Fruit fly (Drosophila melanogaster): ENCODE results near the gene CG11975.
A peak's percentile ranks its signal among the peaks of the same experiment; 100 is the strongest.

Gene CG11975

DNA sequence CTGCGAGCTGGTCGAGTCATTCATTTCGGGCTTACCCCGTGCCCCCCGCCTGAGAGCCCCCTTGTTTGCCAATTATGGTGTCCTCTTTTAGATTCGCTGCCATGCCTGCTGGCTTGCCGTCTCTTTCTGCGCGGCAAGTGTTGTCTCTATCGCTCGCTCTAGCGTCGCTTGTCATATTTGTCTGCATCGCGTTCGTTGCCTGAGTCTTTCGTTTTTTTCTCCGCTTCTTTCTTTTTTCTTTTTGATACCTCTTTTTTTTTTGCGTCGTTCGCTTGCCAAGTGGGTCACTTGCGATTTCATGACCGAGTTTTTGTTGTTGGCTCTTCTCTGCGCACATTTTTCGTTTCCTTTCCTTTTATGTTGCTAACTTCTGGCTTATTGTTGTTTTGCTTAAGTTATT is 21.3 kb upstream of the CG11975 start:
- TF ChIP-seq D1 (tag; optimal IDR thresholded peaks at IDR 0.05) = no peak
- peak; percentile 67 for TF ChIP-seq Ets98B (GFP tag; IDR thresholded peaks at IDR 0.05)
- TF ChIP-seq rn (GFP tag; IDR thresholded peaks at IDR 0.05) = 0 out of 2 replicates have a peak, but pooled peaks have one; percentile 4
- TF ChIP-seq CG15710 (tag; optimal IDR thresholded peaks at IDR 0.05) = peak; percentile 28
- no peak for TF ChIP-seq CG32121 (GFP tag; IDR thresholded peaks at IDR 0.05)
- no peak for TF ChIP-seq CG10348 (GFP tag; IDR thresholded peaks at IDR 0.05)
- TF ChIP-seq Pif1B (GFP tag; optimal IDR thresholded peaks at IDR 0.05) = no peak
- peak; percentile 30 for TF ChIP-seq CG14655 (GFP tag; optimal IDR thresholded peaks at IDR 0.05)
- peak; percentile 22 for TF ChIP-seq CG34367 (tag; optimal IDR thresholded peaks at IDR 0.05)
- peak; percentile 58 for TF ChIP-seq Pif1A (GFP tag; optimal IDR thresholded peaks at IDR 0.05)
- TF ChIP-seq fd96Ca (GFP tag; IDR thresholded peaks at IDR 0.05) = peak; percentile 68; the same call in 2 of the 3 replicates
- peak; percentile 18 for TF ChIP-seq CG8159 (tag; optimal IDR thresholded peaks at IDR 0.05)
- TF ChIP-seq CG8301 (tag; optimal IDR thresholded peaks at IDR 0.05) = peak; percentile 29
- peak; percentile 78 for TF ChIP-seq CG12605 (GFP tag; IDR thresholded peaks at IDR 0.05)
- TF ChIP-seq EcR (GFP tag; optimal IDR thresholded peaks at IDR 0.05) = peak; percentile 11
- TF ChIP-seq CG9948 (tag; optimal IDR thresholded peaks at IDR 0.05) = peak; percentile 26
- TF ChIP-seq CG17806 (tag; optimal IDR thresholded peaks at IDR 0.05) = no peak
- TF ChIP-seq CG13204 (GFP tag; optimal IDR thresholded peaks at IDR 0.05) = peak; percentile 60
- TF ChIP-seq Snoo (tag; optimal IDR thresholded peaks at IDR 0.05) = peak; percentile 29
- TF ChIP-seq CG4496 (GFP tag; IDR thresholded peaks at IDR 0.05) = peak; percentile 66; the same call in 1 of the 3 replicates
- no peak for TF ChIP-seq gl (tag; optimal IDR thresholded peaks at IDR 0.05)

DNA sequence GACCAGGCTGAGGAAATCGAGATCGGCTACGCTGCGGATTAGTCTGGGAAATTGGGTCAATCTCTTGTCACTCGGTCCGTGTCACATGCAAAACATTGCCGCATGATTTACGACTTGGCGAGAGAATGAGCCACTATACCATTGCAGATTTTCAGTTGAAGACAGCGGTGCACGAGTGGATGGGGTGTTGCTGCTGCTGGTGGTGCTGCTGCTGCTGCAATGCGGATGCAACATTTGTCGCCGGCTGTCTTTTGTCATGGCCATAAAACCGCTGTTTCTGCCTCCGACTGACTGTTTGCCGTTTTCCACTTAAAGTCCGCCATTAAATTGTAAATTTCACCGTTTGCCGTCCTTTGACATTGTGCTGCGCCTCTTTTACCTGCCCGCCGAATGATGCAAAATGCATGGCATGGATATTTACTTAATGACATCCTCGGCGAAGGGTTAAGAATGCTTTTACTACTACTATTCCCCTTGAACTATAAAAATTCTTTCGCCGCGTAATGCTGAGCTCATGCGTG is 16.9 kb upstream of the CG11975 start:
- TF ChIP-seq CG9948 (tag; optimal IDR thresholded peaks at IDR 0.05) = no peak
- no peak for TF ChIP-seq Pif1B (GFP tag; optimal IDR thresholded peaks at IDR 0.05)
- TF ChIP-seq rn (GFP tag; IDR thresholded peaks at IDR 0.05) = no peak
- TF ChIP-seq CG13204 (GFP tag; optimal IDR thresholded peaks at IDR 0.05) = no peak
- no peak for TF ChIP-seq CG15710 (tag; optimal IDR thresholded peaks at IDR 0.05)
- no peak for TF ChIP-seq Pif1A (GFP tag; optimal IDR thresholded peaks at IDR 0.05)
- no peak for TF ChIP-seq D1 (tag; optimal IDR thresholded peaks at IDR 0.05)
- TF ChIP-seq CG32121 (GFP tag; IDR thresholded peaks at IDR 0.05) = no peak
- no peak for TF ChIP-seq CG14655 (GFP tag; optimal IDR thresholded peaks at IDR 0.05)
- TF ChIP-seq CG10348 (GFP tag; IDR thresholded peaks at IDR 0.05) = no peak
- TF ChIP-seq CG12605 (GFP tag; IDR thresholded peaks at IDR 0.05) = no peak

DNA sequence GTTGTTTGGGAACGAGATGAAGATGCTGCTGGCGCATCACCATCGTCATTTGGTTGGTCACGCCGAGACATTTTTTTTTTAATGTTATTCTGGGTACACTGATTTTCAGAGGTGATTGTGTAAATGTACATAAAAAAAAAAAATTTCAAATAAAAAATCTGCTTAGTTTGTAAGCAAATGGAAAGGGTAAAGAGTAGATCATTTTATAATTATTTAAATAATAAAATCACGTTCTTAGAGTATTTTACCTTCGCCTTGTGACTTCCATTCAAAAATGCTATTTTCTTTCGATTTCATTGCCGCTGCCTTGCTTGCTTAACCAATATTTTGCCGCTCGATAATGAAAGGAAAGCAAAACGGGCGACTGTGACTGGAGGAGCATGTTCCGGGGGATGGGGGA is 14.3 kb upstream of the CG11975 start:
- no peak for TF ChIP-seq gl (tag; optimal IDR thresholded peaks at IDR 0.05)
- TF ChIP-seq CG8301 (tag; optimal IDR thresholded peaks at IDR 0.05) = no peak
- no peak for TF ChIP-seq rn (GFP tag; IDR thresholded peaks at IDR 0.05)
- peak; percentile 8 for TF ChIP-seq D1 (tag; optimal IDR thresholded peaks at IDR 0.05)
- TF ChIP-seq EcR (GFP tag; optimal IDR thresholded peaks at IDR 0.05) = no peak
- no peak for TF ChIP-seq CG12605 (GFP tag; IDR thresholded peaks at IDR 0.05)
- no peak for TF ChIP-seq CG32121 (GFP tag; IDR thresholded peaks at IDR 0.05)
- peak; percentile 38 for TF ChIP-seq Pif1A (GFP tag; optimal IDR thresholded peaks at IDR 0.05)
- TF ChIP-seq Ets98B (GFP tag; IDR thresholded peaks at IDR 0.05) = no peak
- peak; percentile 4 for TF ChIP-seq CG13204 (GFP tag; optimal IDR thresholded peaks at IDR 0.05)
- TF ChIP-seq CG34367 (tag; optimal IDR thresholded peaks at IDR 0.05) = peak; percentile 20
- peak; percentile 55 for TF ChIP-seq Pif1B (GFP tag; optimal IDR thresholded peaks at IDR 0.05)
- TF ChIP-seq CG10348 (GFP tag; IDR thresholded peaks at IDR 0.05) = no peak
- TF ChIP-seq CG8159 (tag; optimal IDR thresholded peaks at IDR 0.05) = peak; percentile 74
- peak; percentile 46 for TF ChIP-seq CG9948 (tag; optimal IDR thresholded peaks at IDR 0.05)
- no peak for TF ChIP-seq fd96Ca (GFP tag; IDR thresholded peaks at IDR 0.05)
- TF ChIP-seq CG17806 (tag; optimal IDR thresholded peaks at IDR 0.05) = peak; percentile 47
- TF ChIP-seq CG15710 (tag; optimal IDR thresholded peaks at IDR 0.05) = peak; percentile 74
- peak; percentile 84 for TF ChIP-seq Snoo (tag; optimal IDR thresholded peaks at IDR 0.05)
- no peak for TF ChIP-seq CG4496 (GFP tag; IDR thresholded peaks at IDR 0.05)
- no peak for TF ChIP-seq CG14655 (GFP tag; optimal IDR thresholded peaks at IDR 0.05)

DNA sequence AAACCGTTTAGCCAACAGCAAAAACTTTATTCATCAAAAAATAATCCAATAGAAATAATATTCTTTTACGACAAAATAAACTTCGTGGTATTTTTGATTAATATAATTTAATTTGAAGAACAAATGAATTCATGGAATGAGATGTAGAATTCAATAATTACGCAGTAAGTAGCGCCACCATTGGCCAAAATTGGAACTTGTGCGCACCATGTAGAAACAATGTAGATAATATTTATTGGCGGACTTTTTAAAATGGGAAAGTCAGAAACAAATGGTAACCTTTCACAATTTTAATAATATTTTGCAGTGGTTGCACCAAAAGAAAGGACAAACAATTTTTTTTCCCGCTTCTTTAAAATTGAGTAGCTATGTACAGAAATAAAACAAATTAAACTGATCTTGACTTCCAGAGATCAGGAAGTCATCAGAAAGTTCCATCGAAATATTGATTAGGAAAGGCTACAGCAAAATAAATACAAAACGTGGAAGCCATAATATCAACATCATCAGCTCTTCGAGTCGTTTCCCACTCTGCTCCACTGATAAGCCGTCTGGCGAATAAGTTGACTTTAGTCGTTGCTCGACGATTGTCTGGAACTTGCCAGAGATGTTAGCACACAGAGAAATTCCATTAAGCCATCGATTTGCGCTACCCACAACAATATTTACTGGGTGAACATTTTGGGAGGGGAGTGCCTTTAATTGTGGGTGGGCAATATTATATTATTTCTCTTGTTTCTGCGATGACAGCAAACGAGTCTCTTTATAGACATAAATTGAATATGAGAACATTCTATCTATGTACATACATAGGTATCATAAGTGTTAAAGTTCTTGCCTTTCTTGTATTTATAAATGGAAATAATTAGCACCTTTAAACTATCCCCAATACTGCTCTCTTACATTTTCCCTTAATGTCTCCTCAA is 12.9 kb upstream of the CG11975 start:
- TF ChIP-seq CG34367 (tag; optimal IDR thresholded peaks at IDR 0.05) = no peak
- TF ChIP-seq gl (tag; optimal IDR thresholded peaks at IDR 0.05) = peak; percentile 9
- TF ChIP-seq fd96Ca (GFP tag; IDR thresholded peaks at IDR 0.05) = peak; percentile 24; the same call in 1 of the 3 replicates
- TF ChIP-seq CG32121 (GFP tag; IDR thresholded peaks at IDR 0.05) = no peak
- peak; percentile 19 for TF ChIP-seq CG8301 (tag; optimal IDR thresholded peaks at IDR 0.05)
- TF ChIP-seq CG17806 (tag; optimal IDR thresholded peaks at IDR 0.05) = no peak
- TF ChIP-seq Pif1A (GFP tag; optimal IDR thresholded peaks at IDR 0.05) = no peak
- no peak for TF ChIP-seq Pif1B (GFP tag; optimal IDR thresholded peaks at IDR 0.05)
- no peak for TF ChIP-seq rn (GFP tag; IDR thresholded peaks at IDR 0.05)
- peak; percentile 18 for TF ChIP-seq Snoo (tag; optimal IDR thresholded peaks at IDR 0.05)
- peak; percentile 63 for TF ChIP-seq D1 (tag; optimal IDR thresholded peaks at IDR 0.05)
- no peak for TF ChIP-seq EcR (GFP tag; optimal IDR thresholded peaks at IDR 0.05)
- no peak for TF ChIP-seq Ets98B (GFP tag; IDR thresholded peaks at IDR 0.05)
- no peak for TF ChIP-seq CG4496 (GFP tag; IDR thresholded peaks at IDR 0.05)
- TF ChIP-seq CG12605 (GFP tag; IDR thresholded peaks at IDR 0.05) = peak; percentile 15; the same call in 1 of the 2 replicates
- TF ChIP-seq CG10348 (GFP tag; IDR thresholded peaks at IDR 0.05) = no peak
- peak; percentile 17 for TF ChIP-seq CG8159 (tag; optimal IDR thresholded peaks at IDR 0.05)
- no peak for TF ChIP-seq CG14655 (GFP tag; optimal IDR thresholded peaks at IDR 0.05)
- TF ChIP-seq CG13204 (GFP tag; optimal IDR thresholded peaks at IDR 0.05) = no peak
- no peak for TF ChIP-seq CG9948 (tag; optimal IDR thresholded peaks at IDR 0.05)
- no peak for TF ChIP-seq CG15710 (tag; optimal IDR thresholded peaks at IDR 0.05)

DNA sequence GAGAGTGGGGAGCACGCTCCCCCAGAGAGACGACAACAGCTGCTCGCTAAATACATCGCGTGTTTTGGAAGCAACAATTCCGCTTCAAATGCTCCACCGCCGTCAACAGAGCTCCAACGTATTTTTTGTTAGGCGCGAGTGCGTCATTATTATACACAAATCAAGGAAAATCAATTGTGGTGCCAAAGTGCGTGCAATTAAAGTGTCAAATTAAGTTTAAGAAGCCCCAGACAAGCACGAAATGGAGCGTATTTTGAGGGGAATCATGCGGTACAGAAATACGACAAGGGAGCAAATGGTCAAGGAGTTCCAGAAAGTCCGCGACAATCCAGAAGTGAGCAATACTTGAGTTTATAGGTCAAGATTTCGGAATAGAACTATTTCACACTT is 12.3 kb upstream of the CG11975 start, which contains the start of gene CAHbeta:
TSS of gene CAHbeta (plus strand) at position 85 of the 390 bp plus-strand sequence.
- TF ChIP-seq gl (tag; optimal IDR thresholded peaks at IDR 0.05) = no peak
- TF ChIP-seq CG12605 (GFP tag; IDR thresholded peaks at IDR 0.05) = peak; percentile 58
- no peak for TF ChIP-seq CG13204 (GFP tag; optimal IDR thresholded peaks at IDR 0.05)
- no peak for TF ChIP-seq fd96Ca (GFP tag; IDR thresholded peaks at IDR 0.05)
- no peak for TF ChIP-seq rn (GFP tag; IDR thresholded peaks at IDR 0.05)
- no peak for TF ChIP-seq CG15710 (tag; optimal IDR thresholded peaks at IDR 0.05)
- no peak for TF ChIP-seq CG4496 (GFP tag; IDR thresholded peaks at IDR 0.05)
- TF ChIP-seq EcR (GFP tag; optimal IDR thresholded peaks at IDR 0.05) = no peak
- no peak for TF ChIP-seq CG17806 (tag; optimal IDR thresholded peaks at IDR 0.05)
- no peak for TF ChIP-seq Pif1A (GFP tag; optimal IDR thresholded peaks at IDR 0.05)
- no peak for TF ChIP-seq CG8301 (tag; optimal IDR thresholded peaks at IDR 0.05)
- TF ChIP-seq Ets98B (GFP tag; IDR thresholded peaks at IDR 0.05) = peak; percentile 42; the same call in 1 of the 2 replicates
- TF ChIP-seq Pif1B (GFP tag; optimal IDR thresholded peaks at IDR 0.05) = no peak
- no peak for TF ChIP-seq CG34367 (tag; optimal IDR thresholded peaks at IDR 0.05)
